Worm (Caenorhabditis elegans): ENCODE measurements around the gene srh-186.

DNA sequence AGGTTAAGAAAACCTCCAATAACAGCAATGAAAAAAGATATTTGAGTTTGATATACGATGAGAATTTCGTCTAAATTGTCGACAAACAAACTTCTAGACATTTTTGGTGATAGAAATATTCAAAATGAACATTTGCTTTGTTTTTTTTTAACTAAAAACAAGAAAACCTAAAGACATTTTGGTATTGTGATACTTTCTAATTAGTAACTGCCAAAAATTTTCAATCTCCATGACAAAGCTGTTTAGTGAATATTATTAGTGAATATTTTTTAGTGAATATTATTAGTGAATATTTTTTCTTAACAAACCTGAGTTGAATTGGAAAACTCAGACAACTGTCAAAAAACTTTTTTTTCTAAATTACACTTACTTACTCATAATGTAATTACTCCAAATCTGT lies 15.3 kb upstream of the srh-186 start, which contains the start of gene srw-55:
- TF ChIP-seq nhr-12 (tag; optimal IDR thresholded peaks at IDR 0.05) (no peak), alr-1 (tag; optimal IDR thresholded peaks at IDR 0.05) (no peak), zag-1 (tag; optimal IDR thresholded peaks at IDR 0.05) (no peak)

Data from whole organism, L2 larva.